Worm (Caenorhabditis elegans): ENCODE results near the gene madd-3.

The madd-3 gene

ce11 chrX:14326578-14326977 is 30.1 kb upstream of the madd-3 start:
- TF ChIP-seq pha-4 (tag; optimal IDR thresholded peaks at IDR 0.05) (no peak), mdl-1 (tag; optimal IDR thresholded peaks at IDR 0.05) (no peak), aly-2 (tag; optimal IDR thresholded peaks at IDR 0.05) (no peak), ceh-28 (tag; optimal IDR thresholded peaks at IDR 0.05) (no peak), ceh-16 (tag; optimal IDR thresholded peaks at IDR 0.05) (no peak), ZK546.5 (tag; optimal IDR thresholded peaks at IDR 0.05) (no peak)

DNA sequence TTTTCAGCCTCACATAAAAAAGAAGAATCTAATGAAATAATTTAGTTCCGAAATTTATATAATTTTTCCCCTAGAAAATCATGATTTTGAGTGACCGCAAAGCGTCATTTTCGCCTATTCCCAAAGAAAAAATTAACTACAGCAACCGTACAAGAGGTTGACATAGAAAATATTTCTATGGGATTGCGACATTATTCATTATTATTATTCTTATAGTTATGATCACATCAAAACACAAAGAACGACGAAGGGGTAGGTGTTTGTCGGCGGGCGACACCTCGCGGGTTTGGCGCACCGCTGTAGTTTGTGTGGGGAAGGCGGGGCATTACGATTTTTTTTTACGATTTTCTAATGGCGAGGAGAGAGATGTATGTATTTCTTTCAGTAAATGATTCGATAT is 27.8 kb upstream of the madd-3 start:
- TF ChIP-seq ztf-11 (tag; optimal IDR thresholded peaks at IDR 0.05) (no peak), snpc-4 (tag; optimal IDR thresholded peaks at IDR 0.05) (peak; percentile 88)

ce11 chrX:14322793-14323192 is 26.3 kb upstream of the madd-3 start:
- TF ChIP-seq lsy-12 (tag; optimal IDR thresholded peaks at IDR 0.05) (no peak), pqm-1 (tag; optimal IDR thresholded peaks at IDR 0.05) (no peak), elt-2 (tag; optimal IDR thresholded peaks at IDR 0.05) (no peak), ceh-82 (tag; optimal IDR thresholded peaks at IDR 0.05) (no peak), elt-1 (tag; optimal IDR thresholded peaks at IDR 0.05) (peak; percentile 43), nhr-67 (tag; optimal IDR thresholded peaks at IDR 0.05) (no peak), lin-15B (tag; optimal IDR thresholded peaks at IDR 0.05) (no peak), eor-1 (tag; optimal IDR thresholded peaks at IDR 0.05) (no peak), nhr-237 (tag; optimal IDR thresholded peaks at IDR 0.05) (no peak), ama-1 (optimal IDR thresholded peaks at IDR 0.05) (no peak), nhr-28 (tag; optimal IDR thresholded peaks at IDR 0.05) (no peak), fkh-10 (GFP tag; optimal IDR thresholded peaks at IDR 0.05) (no peak), nhr-25 (tag; optimal IDR thresholded peaks at IDR 0.05) (peak; percentile 56), jun-1 (tag; optimal IDR thresholded peaks at IDR 0.05) (no peak), nhr-77 (tag; optimal IDR thresholded peaks at IDR 0.05) (no peak), egl-5 (tag; optimal IDR thresholded peaks at IDR 0.05) (no peak), egl-27 (tag; optimal IDR thresholded peaks at IDR 0.05) (no peak), fos-1 (tag; optimal IDR thresholded peaks at IDR 0.05) (no peak)

- TF ChIP-seq aly-2 (tag; optimal IDR thresholded peaks at IDR 0.05) (no peak), fkh-2 (tag; optimal IDR thresholded peaks at IDR 0.05) (no peak), ztf-4 (tag; optimal IDR thresholded peaks at IDR 0.05) (no peak), mdl-1 (tag; optimal IDR thresholded peaks at IDR 0.05) (no peak), mml-1 (tag; optimal IDR thresholded peaks at IDR 0.05) (no peak), eor-1 (tag; optimal IDR thresholded peaks at IDR 0.05) (no peak), R02D3.7 (tag; optimal IDR thresholded peaks at IDR 0.05) (no peak), egl-27 (tag; optimal IDR thresholded peaks at IDR 0.05) (no peak), zag-1 (tag; optimal IDR thresholded peaks at IDR 0.05) (no peak), nhr-76 (tag; optimal IDR thresholded peaks at IDR 0.05) (no peak), lin-15B (tag; optimal IDR thresholded peaks at IDR 0.05) (no peak)
These were observed 23.8 kb upstream of the madd-3 start, which contains the start of gene C11H1.9 for ce11 chrX:14320298-14320697. Gene C11H1.9, minus strand, starts transcription at chrX:14320398.

- no peak for TF ChIP-seq ceh-82 (tag; optimal IDR thresholded peaks at IDR 0.05)
- TF ChIP-seq fkh-10 (GFP tag; optimal IDR thresholded peaks at IDR 0.05): peak; percentile 81
These were observed 19.7 kb upstream of the madd-3 start for ce11 chrX:14316132-14316531.

DNA sequence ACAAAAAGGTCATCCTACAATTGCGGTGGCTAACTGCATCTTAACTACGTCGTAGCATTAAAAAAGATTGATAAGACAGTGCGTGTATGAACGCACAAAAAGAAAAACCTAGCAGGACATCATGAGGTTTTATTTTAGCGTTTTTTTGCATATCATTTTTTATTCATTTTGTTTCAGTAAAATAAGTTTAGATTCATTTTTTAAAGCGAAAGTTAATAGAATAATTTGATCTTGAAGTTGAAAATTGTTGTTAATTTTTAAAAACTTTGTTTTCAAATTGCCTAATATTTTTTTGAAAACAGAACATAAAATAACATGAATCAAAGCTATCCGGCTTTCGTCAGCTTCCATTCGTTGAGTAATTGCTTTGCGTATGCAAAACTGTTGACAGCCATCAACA is 17.2 kb upstream of the madd-3 start, which contains the start of gene prx-1:
prx-1 (plus strand) TSS at position 301 of the 400 bp plus-strand sequence.
- no peak for TF ChIP-seq nhr-43 (tag; optimal IDR thresholded peaks at IDR 0.05; ENCODE audit: poor library complexity, severe bottlenecking)
- no peak for TF ChIP-seq ztf-11 (tag; optimal IDR thresholded peaks at IDR 0.05)
- peak; percentile 13 for TF ChIP-seq elt-2 (tag; optimal IDR thresholded peaks at IDR 0.05)
- no peak for TF ChIP-seq zag-1 (tag; optimal IDR thresholded peaks at IDR 0.05)
- TF ChIP-seq unc-62 (GFP tag; optimal IDR thresholded peaks at IDR 0.05): no peak
- no peak for TF ChIP-seq elt-1 (tag; optimal IDR thresholded peaks at IDR 0.05)
- TF ChIP-seq nhr-23 (tag; optimal IDR thresholded peaks at IDR 0.05): no peak
- peak; percentile 49 for TF ChIP-seq pqm-1 (tag; optimal IDR thresholded peaks at IDR 0.05)
- no peak for TF ChIP-seq R02D3.7 (tag; optimal IDR thresholded peaks at IDR 0.05)
- TF ChIP-seq eor-1 (tag; optimal IDR thresholded peaks at IDR 0.05): no peak

All from whole organism, L3 larva.